Worm (Caenorhabditis elegans): ENCODE data around the gene Y66D12A.3.

ce11 chrIII:11567837-11568236 lies 21.2 kb upstream of the Y66D12A.3 start, which contains the start of gene psme-3:
- TF ChIP-seq jun-1 (tag; optimal IDR thresholded peaks at IDR 0.05), result no peak
- TF ChIP-seq ztf-11 (tag; optimal IDR thresholded peaks at IDR 0.05), result no peak
- TF ChIP-seq mdl-1 (tag; optimal IDR thresholded peaks at IDR 0.05), result no peak
- no peak for TF ChIP-seq nfya-1 (tag; optimal IDR thresholded peaks at IDR 0.05; ENCODE audit: insufficient read depth)
- no peak for TF ChIP-seq zag-1 (tag; optimal IDR thresholded peaks at IDR 0.05)
- TF ChIP-seq nhr-11 (tag; optimal IDR thresholded peaks at IDR 0.05), result no peak
- TF ChIP-seq lin-39 (tag; optimal IDR thresholded peaks at IDR 0.05), result no peak

Measured in whole organism, L3 larva.